Worm (Caenorhabditis elegans): Measurements from ENCODE around the gene R08C7.5.

The R08C7.5 gene

ce11 chrIV:4446884-4447283 lies 16.9 kb downstream of the R08C7.5 start:
- no peak for TF ChIP-seq let-526 (GFP tag; IDR thresholded peaks at IDR 0.05)
- TF ChIP-seq rpc-1 (optimal IDR thresholded peaks at IDR 0.05), result no peak
- no peak for TF ChIP-seq rpc-1 (tag; optimal IDR thresholded peaks at IDR 0.05)
- no peak for TF ChIP-seq ztf-26 (tag; optimal IDR thresholded peaks at IDR 0.05)
- no peak for TF ChIP-seq K12H6.12 (tag; optimal IDR thresholded peaks at IDR 0.05)
- TF ChIP-seq sea-2 (GFP tag; IDR thresholded peaks at IDR 0.05), result no peak
- TF ChIP-seq pha-4 (tag; optimal IDR thresholded peaks at IDR 0.05), result no peak
- TF ChIP-seq cebp-2 (GFP tag; IDR thresholded peaks at IDR 0.05), result no peak
- TF ChIP-seq tbp1 (GFP tag; optimal IDR thresholded peaks at IDR 0.05), result peak; percentile 13
- peak; percentile 29 for TF ChIP-seq lin-54 (GFP tag; optimal IDR thresholded peaks at IDR 0.05)
- TF ChIP-seq madf-3 (GFP tag; IDR thresholded peaks at IDR 0.05), result 0 out of 2 replicates have a peak, but pooled peaks have one; percentile 56
- TF ChIP-seq mel-28 (tag; optimal IDR thresholded peaks at IDR 0.05; ENCODE audit: borderline replicate concordance), result no peak
- no peak for TF ChIP-seq ceh-27 (GFP tag; optimal IDR thresholded peaks at IDR 0.05)
- no peak for TF ChIP-seq F57C9.4 (tag; optimal IDR thresholded peaks at IDR 0.05)
- TF ChIP-seq T07F8.4 (tag; optimal IDR thresholded peaks at IDR 0.05), result no peak
- TF ChIP-seq attf-5 (GFP tag; optimal IDR thresholded peaks at IDR 0.05), result peak; percentile 1
- TF ChIP-seq snpc-1.1 (tag; optimal IDR thresholded peaks at IDR 0.05; ENCODE audit: insufficient read depth), result no peak
- no peak for TF ChIP-seq repo-1 (tag; optimal IDR thresholded peaks at IDR 0.05)
- TF ChIP-seq sdz-38 (tag; optimal IDR thresholded peaks at IDR 0.05), result no peak
- TF ChIP-seq hlh-12 (tag; optimal IDR thresholded peaks at IDR 0.05), result no peak
- TF ChIP-seq mcd-1 (GFP tag; IDR thresholded peaks at IDR 0.05), result no peak
- TF ChIP-seq lin-35 (GFP tag; optimal IDR thresholded peaks at IDR 0.05), result no peak
- TF ChIP-seq F57A8.1 (GFP tag; optimal IDR thresholded peaks at IDR 0.05), result no peak
- TF ChIP-seq hmg-20 (GFP tag; IDR thresholded peaks at IDR 0.05), result no peak
- 0 out of 2 replicates have a peak, but pooled peaks have one; percentile 15 for TF ChIP-seq nfyb-1 (GFP tag; IDR thresholded peaks at IDR 0.05)
- peak; percentile 13 for TF ChIP-seq hrde-1 (tag; optimal IDR thresholded peaks at IDR 0.05; ENCODE audit: borderline replicate concordance)
- TF ChIP-seq D2030.7 (GFP tag; IDR thresholded peaks at IDR 0.05), result no peak
- TF ChIP-seq F10E7.11 (tag; optimal IDR thresholded peaks at IDR 0.05), result no peak
- no peak for TF ChIP-seq sptf-2 (GFP tag; optimal IDR thresholded peaks at IDR 0.05)
- no peak for TF ChIP-seq bed-1 (GFP tag; IDR thresholded peaks at IDR 0.05)
- no peak for TF ChIP-seq lag-1 (GFP tag; IDR thresholded peaks at IDR 0.05)
- TF ChIP-seq ztf-6 (GFP tag; IDR thresholded peaks at IDR 0.05), result no peak
- peak; percentile 40 for TF ChIP-seq F33H1.4 (GFP tag; IDR thresholded peaks at IDR 0.05)
- no peak for TF ChIP-seq egrh-3 (GFP tag; IDR thresholded peaks at IDR 0.05)
- no peak for TF ChIP-seq T26A5.8 (tag; optimal IDR thresholded peaks at IDR 0.05)
- TF ChIP-seq F23B12.7 (tag; optimal IDR thresholded peaks at IDR 0.05; ENCODE audit: insufficient read depth), result no peak
- TF ChIP-seq akir-1 (GFP tag; optimal IDR thresholded peaks at IDR 0.05), result no peak
- TF ChIP-seq mes-4 (tag; optimal IDR thresholded peaks at IDR 0.05), result no peak
- peak; percentile 35 for TF ChIP-seq snpc-3.4 (tag; optimal IDR thresholded peaks at IDR 0.05)
- TF ChIP-seq somi-1 (GFP tag; optimal IDR thresholded peaks at IDR 0.05), result no peak
- no peak for TF ChIP-seq B0019.2 (GFP tag; conservative IDR thresholded peaks at IDR 0.05)
- TF ChIP-seq zfh-2 (GFP tag; conservative IDR thresholded peaks at IDR 0.05), result no peak
- no peak for TF ChIP-seq ceh-91 (GFP tag; IDR thresholded peaks at IDR 0.05)
- no peak for TF ChIP-seq gei-17 (GFP tag; optimal IDR thresholded peaks at IDR 0.05)
- no peak for TF ChIP-seq bed-2 (GFP tag; IDR thresholded peaks at IDR 0.05)
- TF ChIP-seq xnd-1 (tag; optimal IDR thresholded peaks at IDR 0.05), result no peak
- TF ChIP-seq mxl-1 (tag; optimal IDR thresholded peaks at IDR 0.05), result no peak
- TF ChIP-seq ceh-100 (GFP tag; IDR thresholded peaks at IDR 0.05), result peak; percentile 39
- peak; percentile 63 for TF ChIP-seq attf-6 (GFP tag; IDR thresholded peaks at IDR 0.05)

Data from whole organism, young adult.